Fruit fly (Drosophila melanogaster): ENCODE data around the gene CG8003.

DNA sequence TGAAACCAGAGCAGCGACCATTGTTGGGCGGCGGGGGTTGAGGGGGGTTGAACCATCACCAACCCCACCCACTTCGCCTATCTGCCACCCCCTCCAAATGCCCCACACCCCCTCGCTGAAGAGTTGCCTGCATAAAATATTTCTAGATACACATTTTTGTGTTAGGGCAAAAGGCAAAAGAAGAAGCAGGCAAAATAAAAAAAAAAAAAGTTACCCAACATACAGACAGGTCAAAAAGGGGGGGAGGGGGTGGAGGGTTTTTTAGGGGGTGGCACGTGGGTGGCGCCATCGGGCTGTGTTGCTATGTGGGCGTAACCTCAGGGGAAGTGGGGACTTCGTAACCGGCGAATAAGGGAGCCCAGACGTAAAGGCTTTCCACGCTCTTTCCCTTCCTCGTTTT, 11.3 kb downstream of the CG8003 start:
- TF ChIP-seq CTCF (optimal IDR thresholded peaks at IDR 0.05) (no peak), CG8478 (optimal IDR thresholded peaks at IDR 0.05) (no peak)

All from S2 (cell line).